Worm (Caenorhabditis elegans) whole organism, L1 larva: Measurements from ENCODE around the gene egl-27.

Source experiments
- ama-1 ChIP-seq: fragments of 150-350 bp; optimal IDR thresholded peaks from 2 replicates; lab custom pipeline; 2014
- ceh-82 ChIP-seq, 3 experiments: fragments of 150-350 bp in 1 of 3; sonication (generic microtip) in 2 of 3; optimal IDR thresholded peaks; 2 replicates each; lab custom pipeline; 2014 to 2017; ENCODE audit warnings: missing biosample characterization in 3 of 3, missing genetic modification characterization in 3 of 3
- hlh-17 ChIP-seq: fragments of 200-800 bp; sonication (Bioruptor generic); optimal IDR thresholded peaks from 2 replicates; lab custom pipeline; 2018; ENCODE audit warnings: missing genetic modification characterization, mild to moderate bottlenecking, missing compliant biosample characterization, moderate library complexity, borderline replicate concordance
- nhr-237 ChIP-seq: fragments of 150-350 bp; optimal IDR thresholded peaks from 2 replicates; lab custom pipeline; 2014; ENCODE audit warnings: missing biosample characterization, missing genetic modification characterization
- nhr-77 ChIP-seq: fragments of 150-350 bp; optimal IDR thresholded peaks from 2 replicates; lab custom pipeline; 2014; ENCODE audit warnings: missing biosample characterization, missing genetic modification characterization
- snu-23 ChIP-seq: sonication (generic microtip); optimal IDR thresholded peaks from 2 replicates; lab custom pipeline; 2016; ENCODE audit warnings: missing genetic modification characterization, missing compliant biosample characterization

DNA sequence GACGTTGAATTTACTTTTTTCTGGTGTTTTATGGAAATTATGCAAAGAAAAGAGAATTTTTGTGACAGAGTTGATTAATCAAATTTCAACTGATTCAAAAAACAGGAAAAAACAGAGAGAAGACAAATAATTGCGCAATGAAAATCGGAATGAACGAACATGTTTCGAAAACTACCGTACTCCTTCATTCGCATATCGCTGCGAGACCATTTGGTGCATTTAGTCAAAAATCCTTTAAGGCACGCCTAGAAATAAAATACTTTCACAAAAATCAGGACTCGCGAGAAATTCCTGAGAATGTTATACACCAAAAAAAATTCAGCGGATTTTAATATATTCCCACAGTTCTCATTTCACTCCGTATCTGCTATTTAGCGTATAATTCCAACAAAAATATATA lies 25.2 kb downstream of the egl-27 start:
- TF ChIP-seq nhr-237 (tag; lab: Kevin White, UChicago) (no peak), snu-23 (no peak), ama-1 (no peak), nhr-77 (no peak), ceh-82 (tag; optimal IDR thresholded peaks at IDR 0.05; lab: Kevin White, UChicago) (no peak), hlh-17 (GFP tag; lab: Kevin White, UChicago) (no peak)
